Worm (Caenorhabditis elegans) whole organism, L2 larva: Measurements from ENCODE around the gene C02B4.3.

ENCODE experiments used
- C34F6.9 ChIP-seq: fragments of 150-350 bp; optimal IDR thresholded peaks from 2 replicates; lab custom pipeline; 2014; ENCODE audit warnings: missing biosample characterization, missing genetic modification characterization
- F13H6.1 ChIP-seq: sonication (generic microtip); optimal IDR thresholded peaks from 2 replicates; lab custom pipeline; 2016; ENCODE audit warnings: missing genetic modification characterization, missing compliant biosample characterization
- R02D3.7 ChIP-seq: fragments of 150-350 bp; optimal IDR thresholded peaks from 2 replicates; lab custom pipeline; 2014; ENCODE audit warnings: missing biosample characterization, missing genetic modification characterization
- Y55F3AM.14 ChIP-seq: fragments of 200-800 bp; sonication (Bioruptor generic); optimal IDR thresholded peaks from 2 replicates; lab custom pipeline; 2018; ENCODE audit warnings: mild to moderate bottlenecking, missing genetic modification characterization, missing compliant biosample characterization
- ZK546.5 ChIP-seq: sonication (generic microtip); optimal IDR thresholded peaks from 2 replicates; lab custom pipeline; 2017; ENCODE audit warnings: missing biosample characterization, missing genetic modification characterization
- alr-1 ChIP-seq: fragments of 150-350 bp; optimal IDR thresholded peaks from 2 replicates; lab custom pipeline; 2014; ENCODE audit warnings: missing biosample characterization, missing genetic modification characterization
- ama-1 ChIP-seq: fragments of 150-350 bp; optimal IDR thresholded peaks from 2 replicates; lab custom pipeline; 2018; ENCODE audit warnings: inconsistent platforms
- ceh-16 ChIP-seq: fragments of 150-350 bp; optimal IDR thresholded peaks from 2 replicates; lab custom pipeline; 2014; ENCODE audit warnings: missing biosample characterization, missing genetic modification characterization
- ceh-82 ChIP-seq: fragments of 150-350 bp; optimal IDR thresholded peaks from 2 replicates; lab custom pipeline; 2014; ENCODE audit warnings: missing biosample characterization, missing genetic modification characterization
- crh-2 ChIP-seq: sonication (generic microtip); optimal IDR thresholded peaks from 2 replicates; lab custom pipeline; 2017; ENCODE audit warnings: missing biosample characterization, missing genetic modification characterization
- dmd-4 ChIP-seq: sonication (generic microtip); optimal IDR thresholded peaks from 2 replicates; lab custom pipeline; 2017; ENCODE audit warnings: missing biosample characterization, missing genetic modification characterization
- egl-27 ChIP-seq: sonication (generic microtip); optimal IDR thresholded peaks from 3 replicates; lab custom pipeline; 2017; ENCODE audit warnings: missing biosample characterization, missing genetic modification reagents, missing genetic modification characterization
- elt-3 ChIP-seq: sonication (generic microtip); optimal IDR thresholded peaks from 2 replicates; lab custom pipeline; 2017; ENCODE audit warnings: missing biosample characterization, missing genetic modification characterization
- fos-1 ChIP-seq: fragments of 150-350 bp; optimal IDR thresholded peaks from 2 replicates; lab custom pipeline; 2014; ENCODE audit warnings: missing biosample characterization, missing genetic modification characterization
- gmeb-1 ChIP-seq: fragments of 150-350 bp; optimal IDR thresholded peaks from 2 replicates; lab custom pipeline; 2014; ENCODE audit warnings: missing biosample characterization, missing genetic modification characterization
- lin-11 ChIP-seq: fragments of 150-350 bp; sonication (generic microtip); optimal IDR thresholded peaks from 2 replicates; lab custom pipeline; 2014; ENCODE audit warnings: missing biosample characterization, missing genetic modification characterization, inconsistent platforms, mixed read lengths
- lin-13 ChIP-seq: fragments of 150-350 bp; optimal IDR thresholded peaks from 2 replicates; lab custom pipeline; 2014; ENCODE audit warnings: missing biosample characterization, missing genetic modification reagents, missing genetic modification characterization
- lin-39 ChIP-seq: fragments of 150-350 bp; optimal IDR thresholded peaks from 2 replicates; lab custom pipeline; 2014; ENCODE audit warnings: missing biosample characterization, missing genetic modification reagents, missing genetic modification characterization
- lsy-2 ChIP-seq, 2 experiments: fragments of 150-350 bp in 1 of 2; sonication (generic microtip) in 1 of 2; optimal IDR thresholded peaks; 2 replicates each; lab custom pipeline; 2014 to 2017; ENCODE audit warnings: missing biosample characterization in 2 of 2, missing genetic modification characterization in 2 of 2
- mab-5 ChIP-seq: fragments of 150-350 bp; optimal IDR thresholded peaks from 2 replicates; lab custom pipeline; 2014; ENCODE audit warnings: missing biosample characterization, missing genetic modification characterization
- mdl-1 ChIP-seq, 2 experiments: fragments of 150-350 bp in 1 of 2; sonication (generic microtip) in 1 of 2; optimal IDR thresholded peaks; 2 replicates each; lab custom pipeline; 2017; ENCODE audit warnings: missing biosample characterization in 2 of 2, missing genetic modification characterization in 2 of 2
- nhr-11 ChIP-seq: fragments of 150-350 bp; optimal IDR thresholded peaks from 2 replicates; lab custom pipeline; 2014; ENCODE audit warnings: missing biosample characterization, missing genetic modification characterization
- nhr-129 ChIP-seq: fragments of 150-350 bp; optimal IDR thresholded peaks from 2 replicates; lab custom pipeline; 2014; ENCODE audit warnings: missing biosample characterization, missing genetic modification characterization
- nhr-23 ChIP-seq: fragments of 150-350 bp; optimal IDR thresholded peaks from 2 replicates; lab custom pipeline; 2014; ENCODE audit warnings: missing biosample characterization, missing genetic modification reagents, missing genetic modification characterization
- nhr-25 ChIP-seq: fragments of 150-350 bp; sonication (generic microtip); optimal IDR thresholded peaks from 3 replicates; lab custom pipeline; 2014; ENCODE audit warnings: missing biosample characterization, missing genetic modification characterization
- nhr-6 ChIP-seq: fragments of 150-350 bp; optimal IDR thresholded peaks from 2 replicates; lab custom pipeline; 2014; ENCODE audit warnings: missing biosample characterization, missing genetic modification characterization
- nhr-77 ChIP-seq: fragments of 150-350 bp; optimal IDR thresholded peaks from 2 replicates; lab custom pipeline; 2014; ENCODE audit warnings: missing biosample characterization, missing genetic modification characterization
- peb-1 ChIP-seq: fragments of 150-350 bp; optimal IDR thresholded peaks from 2 replicates; lab custom pipeline; 2014; ENCODE audit warnings: missing biosample characterization, missing genetic modification characterization
- sem-4 ChIP-seq: fragments of 150-350 bp; optimal IDR thresholded peaks from 2 replicates; lab custom pipeline; 2014; ENCODE audit warnings: missing biosample characterization, missing genetic modification reagents, missing genetic modification characterization
- sma-3 ChIP-seq: sonication (generic microtip); optimal IDR thresholded peaks from 2 replicates; lab custom pipeline; 2016; ENCODE audit warnings: missing genetic modification reagents, missing genetic modification characterization, missing compliant biosample characterization
- sma-9 ChIP-seq, 2 experiments: fragments of 150-350 bp in 1 of 2; sonication (generic microtip) in 1 of 2; optimal IDR thresholded peaks; 2 replicates each; lab custom pipeline; 2014 to 2016; ENCODE audit warnings: missing genetic modification characterization in 2 of 2, mild to moderate bottlenecking in 1 of 2, missing biosample characterization in 1 of 2, missing compliant biosample characterization in 1 of 2, missing genetic modification reagents in 1 of 2, moderate library complexity in 1 of 2
- unc-55 ChIP-seq: fragments of 150-350 bp; sonication (generic microtip); optimal IDR thresholded peaks from 3 replicates; lab custom pipeline; 2014; ENCODE audit warnings: missing biosample characterization, missing genetic modification reagents, missing genetic modification characterization
- zag-1 ChIP-seq: fragments of 150-350 bp; optimal IDR thresholded peaks from 2 replicates; lab custom pipeline; 2014; ENCODE audit warnings: missing biosample characterization, missing genetic modification characterization
- ztf-1 ChIP-seq: fragments of 200-800 bp; sonication (Bioruptor generic); conservative IDR thresholded peaks from 2 replicates; pipeline ENCODE4 v1.3.6; 2022; ENCODE audit warnings: missing genetic modification characterization, missing compliant biosample characterization
- ztf-11 ChIP-seq: sonication (generic microtip); optimal IDR thresholded peaks from 2 replicates; lab custom pipeline; 2017; ENCODE audit warnings: missing biosample characterization, missing genetic modification characterization

The C02B4.3 gene

ce11 chrX:12659814-12660213 is at the start of gene C02B4.3:
Gene C02B4.3 (minus strand): TSS chrX:12659847.
- no peak for TF ChIP-seq sma-3 (GFP tag; lab: Kevin White, UChicago)

- TF ChIP-seq nhr-11 (tag; lab: Kevin White, UChicago) (no peak), unc-55 (no peak), ceh-82 (tag; lab: Kevin White, UChicago) (no peak), Y55F3AM.14 (GFP tag; lab: Kevin White, UChicago) (no peak), sma-3 (GFP tag; lab: Kevin White, UChicago) (no peak)
- TF ChIP-seq, all 48 proteins: peak for 0
Measured at ce11 chrX:12704721-12705120, 45.1 kb upstream of the C02B4.3 start, which contains the start of gene nhr-272. Gene nhr-272 (minus strand): TSS chrX:12704821.

- TF ChIP-seq nhr-77 (tag; lab: Kevin White, UChicago): no peak
- TF ChIP-seq peb-1 (tag; lab: Kevin White, UChicago): no peak
- TF ChIP-seq sma-9 (GFP tag; optimal IDR thresholded peaks at IDR 0.05; lab: Kevin White, UChicago): no peak
- no peak for TF ChIP-seq sma-9 (tag; optimal IDR thresholded peaks at IDR 0.05; lab: Kevin White, UChicago)
Measured at ce11 chrX:12702713-12703112, 43.1 kb upstream of the C02B4.3 start.

DNA sequence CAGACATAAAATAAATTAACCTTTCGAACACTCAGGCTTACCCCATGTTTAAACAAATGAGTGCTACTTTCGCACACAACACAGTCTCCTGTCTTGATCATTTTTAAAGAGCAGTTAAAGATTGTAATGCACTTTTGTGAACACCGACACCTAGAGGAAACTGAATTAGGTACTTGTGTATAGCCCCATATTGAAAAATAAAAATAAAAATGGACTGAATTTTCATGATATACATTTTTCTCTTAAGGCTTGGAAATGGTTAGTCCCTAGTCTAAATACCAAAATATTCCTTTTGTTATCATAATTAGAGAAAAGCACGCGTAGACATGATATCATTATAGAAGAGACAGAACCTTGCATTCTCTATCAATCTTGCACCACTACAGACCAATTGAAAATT is 42.3 kb upstream of the C02B4.3 start, which contains the start of gene nhr-214:
nhr-214 (minus strand) TSS at position 101 of the 400 bp plus-strand sequence.
- TF ChIP-seq lin-39 (no peak), nhr-77 (tag; lab: Kevin White, UChicago) (no peak), lin-13 (GFP tag; lab: Kevin White, UChicago) (no peak), zag-1 (tag; lab: Kevin White, UChicago) (no peak)

DNA sequence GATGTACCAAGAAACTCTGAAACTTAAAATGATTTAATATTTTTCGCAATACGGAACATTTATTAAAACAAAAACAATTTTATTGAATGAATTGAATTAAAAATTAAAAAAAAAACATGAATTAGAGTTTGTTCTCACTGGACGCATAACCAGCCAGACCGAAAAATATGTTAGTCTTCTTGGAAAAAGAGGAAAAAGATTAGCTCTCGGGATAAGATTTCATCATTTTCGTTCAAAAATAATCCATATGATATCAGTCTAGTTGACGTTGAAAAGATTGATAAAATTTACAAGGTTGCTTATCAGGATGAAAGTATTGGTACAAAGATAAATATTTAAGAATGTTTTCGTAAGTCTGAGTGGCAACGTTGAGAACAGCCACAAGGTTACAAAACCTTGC is 40.8 kb upstream of the C02B4.3 start, which contains the start of gene nhr-26:
nhr-26 (minus strand) TSS at position 10 of the 400 bp plus-strand sequence.
- no peak for TF ChIP-seq ceh-82 (tag; lab: Kevin White, UChicago)

DNA sequence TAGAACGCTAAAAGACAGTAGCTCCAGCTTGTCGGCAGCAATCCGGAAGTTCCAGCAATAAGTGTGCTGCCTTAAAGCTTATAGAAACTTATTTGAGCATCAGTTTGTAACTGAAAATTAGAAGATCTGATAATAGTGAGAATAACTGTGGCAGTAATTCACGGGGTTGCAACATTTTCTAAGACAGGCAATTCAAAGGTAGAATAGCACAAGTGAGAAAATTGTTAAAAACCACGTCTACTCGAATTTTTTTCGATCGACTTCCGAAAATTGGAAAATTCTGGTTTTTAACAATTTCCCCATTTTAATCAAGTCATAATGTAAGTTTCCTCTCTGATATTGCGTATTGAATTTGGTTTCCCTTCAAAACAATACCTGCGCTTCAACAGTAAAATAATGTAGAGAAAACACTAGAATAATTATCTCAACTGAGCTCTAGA is 33.5 kb upstream of the C02B4.3 start:
- no peak for TF ChIP-seq nhr-77 (tag; lab: Kevin White, UChicago)
- TF ChIP-seq crh-2 (tag; lab: Kevin White, UChicago): peak; percentile 27
- peak; percentile 21 for TF ChIP-seq sma-9 (GFP tag; optimal IDR thresholded peaks at IDR 0.05; lab: Kevin White, UChicago)
- no peak for TF ChIP-seq sma-9 (tag; optimal IDR thresholded peaks at IDR 0.05; lab: Kevin White, UChicago)
- peak; percentile 42 for TF ChIP-seq lin-13 (GFP tag; lab: Kevin White, UChicago)

ce11 chrX:12691740-12692383 is 32.2 kb upstream of the C02B4.3 start:
- TF ChIP-seq C34F6.9: no peak
- TF ChIP-seq ZK546.5 (tag; lab: Kevin White, UChicago): no peak
- no peak for TF ChIP-seq gmeb-1 (tag; lab: Kevin White, UChicago)
- peak; percentile 20 for TF ChIP-seq nhr-129 (tag; lab: Kevin White, UChicago)
- no peak for TF ChIP-seq egl-27 (tag; lab: Kevin White, UChicago)
- peak; percentile 83 for TF ChIP-seq ama-1 (lab: Kevin White, UChicago)

- no peak for TF ChIP-seq sem-4
- TF ChIP-seq alr-1 (tag; lab: Kevin White, UChicago): no peak
- TF ChIP-seq sma-9 (GFP tag; optimal IDR thresholded peaks at IDR 0.05; lab: Kevin White, UChicago): peak; percentile 73
- TF ChIP-seq sma-9 (tag; optimal IDR thresholded peaks at IDR 0.05; lab: Kevin White, UChicago): no peak
- peak in 1 of 2 experiments; percentile 10 for TF ChIP-seq lsy-2 (tag; optimal IDR thresholded peaks at IDR 0.05; lab: Kevin White, UChicago)
- no peak for TF ChIP-seq egl-27 (tag; lab: Kevin White, UChicago)
- no peak for TF ChIP-seq gmeb-1 (tag; lab: Kevin White, UChicago)
- TF ChIP-seq dmd-4 (tag; lab: Kevin White, UChicago): no peak
- no peak for TF ChIP-seq ztf-1 (GFP tag; lab: Robert Waterston, UW)
- no peak for TF ChIP-seq peb-1 (tag; lab: Kevin White, UChicago)
- no peak for TF ChIP-seq nhr-6 (tag; lab: Kevin White, UChicago)
- no peak for TF ChIP-seq ztf-11 (tag; lab: Kevin White, UChicago)
- TF ChIP-seq mab-5 (tag; lab: Kevin White, UChicago): no peak
- TF ChIP-seq lin-39: no peak
- no peak for TF ChIP-seq Y55F3AM.14 (GFP tag; lab: Kevin White, UChicago)
- TF ChIP-seq lin-11 (tag; lab: Kevin White, UChicago): no peak
- peak; percentile 65 for TF ChIP-seq crh-2 (tag; lab: Kevin White, UChicago)
- TF ChIP-seq nhr-23: no peak
- peak; percentile 39 for TF ChIP-seq fos-1 (tag; lab: Kevin White, UChicago)
- no peak for TF ChIP-seq ceh-16 (tag; lab: Kevin White, UChicago)
- no peak for TF ChIP-seq mdl-1 (tag; optimal IDR thresholded peaks at IDR 0.05; lab: Kevin White, UChicago)
- no peak for TF ChIP-seq elt-3 (tag; lab: Kevin White, UChicago)
- no peak for TF ChIP-seq nhr-77 (tag; lab: Kevin White, UChicago)
- TF ChIP-seq F13H6.1 (tag; lab: Kevin White, UChicago): peak; percentile 16
- no peak for TF ChIP-seq lin-13 (GFP tag; lab: Kevin White, UChicago)
- TF ChIP-seq nhr-25 (tag; lab: Kevin White, UChicago): peak; percentile 11
- TF ChIP-seq nhr-129 (tag; lab: Kevin White, UChicago): peak; percentile 99
- no peak for TF ChIP-seq R02D3.7 (tag; lab: Kevin White, UChicago)
Measured at ce11 chrX:12691306-12691705, 31.7 kb upstream of the C02B4.3 start, which contains the start of gene ugt-50. Gene ugt-50 (plus strand): TSS chrX:12691573.
